Worm (Caenorhabditis elegans): ENCODE measurements around the gene str-32.

- TF ChIP-seq ama-1 (optimal IDR thresholded peaks at IDR 0.05) (no peak), flt-1 (GFP tag; IDR thresholded peaks at IDR 0.05) (no peak), sea-1 (GFP tag; conservative IDR thresholded peaks at IDR 0.05) (no peak), hnd-1 (tag; optimal IDR thresholded peaks at IDR 0.05) (no peak)
Observed at ce11 chrV:4884490-4884889, 3.2 kb upstream of the str-32 start, which contains the start of gene T19H12.12.

Data from whole organism, early embryonic.